Worm (Caenorhabditis elegans) whole organism, L2 larva: ENCODE measurements around the gene F14D2.15.

Experiments used
- ZK546.5 ChIP-seq: sonication (generic microtip); optimal IDR thresholded peaks from 2 replicates; lab custom pipeline; 2017; ENCODE audit warnings: missing biosample characterization, missing genetic modification characterization
- aly-2 ChIP-seq: fragments of 150-350 bp; optimal IDR thresholded peaks from 2 replicates; lab custom pipeline; 2014; ENCODE audit warnings: missing biosample characterization, missing genetic modification characterization
- ama-1 ChIP-seq: fragments of 150-350 bp; optimal IDR thresholded peaks from 2 replicates; lab custom pipeline; 2018; ENCODE audit warnings: inconsistent platforms
- blmp-1 ChIP-seq: sonication (generic microtip); optimal IDR thresholded peaks from 2 replicates; lab custom pipeline; 2017; ENCODE audit warnings: missing genetic modification characterization, mild to moderate bottlenecking, missing compliant biosample characterization, antibody characterized with exemption, moderate library complexity; ENCODE audit not compliant: insufficient read depth
- lin-13 ChIP-seq: fragments of 150-350 bp; optimal IDR thresholded peaks from 2 replicates; lab custom pipeline; 2014; ENCODE audit warnings: missing biosample characterization, missing genetic modification reagents, missing genetic modification characterization
- mab-5 ChIP-seq: fragments of 150-350 bp; optimal IDR thresholded peaks from 2 replicates; lab custom pipeline; 2014; ENCODE audit warnings: missing biosample characterization, missing genetic modification characterization
- mbf-1 ChIP-seq: sonication (generic microtip); optimal IDR thresholded peaks from 2 replicates; lab custom pipeline; 2017; ENCODE audit warnings: missing biosample characterization, missing genetic modification characterization
- mdl-1 ChIP-seq, 2 experiments: fragments of 150-350 bp in 1 of 2; sonication (generic microtip) in 1 of 2; optimal IDR thresholded peaks; 2 replicates each; lab custom pipeline; 2017; ENCODE audit warnings: missing biosample characterization in 2 of 2, missing genetic modification characterization in 2 of 2
- nhr-77 ChIP-seq: fragments of 150-350 bp; optimal IDR thresholded peaks from 2 replicates; lab custom pipeline; 2014; ENCODE audit warnings: missing biosample characterization, missing genetic modification characterization
- snpc-4 ChIP-seq: fragments of 150-350 bp; optimal IDR thresholded peaks from 2 replicates; lab custom pipeline; 2014; ENCODE audit warnings: missing biosample characterization, missing genetic modification characterization
- zag-1 ChIP-seq: fragments of 150-350 bp; optimal IDR thresholded peaks from 2 replicates; lab custom pipeline; 2014; ENCODE audit warnings: missing biosample characterization, missing genetic modification characterization
- ztf-11 ChIP-seq: sonication (generic microtip); optimal IDR thresholded peaks from 2 replicates; lab custom pipeline; 2017; ENCODE audit warnings: missing biosample characterization, missing genetic modification characterization

- TF ChIP-seq snpc-4 (tag; lab: Kevin White, UChicago) (no peak), lin-13 (GFP tag; lab: Kevin White, UChicago) (no peak), mdl-1 (tag; optimal IDR thresholded peaks at IDR 0.05; lab: Kevin White, UChicago) (no peak), ztf-11 (tag; lab: Kevin White, UChicago) (no peak), aly-2 (no peak), ZK546.5 (no peak), ama-1 (no peak), mbf-1 (tag; lab: Kevin White, UChicago) (no peak), mab-5 (tag; lab: Kevin White, UChicago) (no peak), nhr-77 (tag; lab: Kevin White, UChicago) (no peak), blmp-1 (tag; lab: Kevin White, UChicago) (no peak), zag-1 (tag; lab: Kevin White, UChicago) (no peak)
Observed at ce11 chrII:3378275-3378674, 34.7 kb upstream of the F14D2.15 start, which contains the start of gene Y49F6C.2.
